Worm (Caenorhabditis elegans): ENCODE measurements around the gene szy-4.

Gene szy-4

ce11 chrII:6250782-6251461 is 52.4 kb downstream of the szy-4 start, which contains the start of gene phb-2 (continued):
- TF ChIP-seq ama-1 (optimal IDR thresholded peaks at IDR 0.05) (peak; percentile 23), unc-39 (tag; optimal IDR thresholded peaks at IDR 0.05) (no peak), sem-4 (tag; optimal IDR thresholded peaks at IDR 0.05) (no peak), fos-1 (tag; optimal IDR thresholded peaks at IDR 0.05) (peak; percentile 62), skn-1 (tag; optimal IDR thresholded peaks at IDR 0.05) (no peak), elt-1 (tag; optimal IDR thresholded peaks at IDR 0.05) (no peak), sma-3 (GFP tag; optimal IDR thresholded peaks at IDR 0.05) (peak; percentile 66), ztf-1 (GFP tag; conservative IDR thresholded peaks at IDR 0.05) (no peak), nhr-23 (tag; optimal IDR thresholded peaks at IDR 0.05) (no peak), nhr-129 (tag; optimal IDR thresholded peaks at IDR 0.05) (peak; percentile 92), dmd-4 (tag; optimal IDR thresholded peaks at IDR 0.05) (no peak), elt-3 (tag; optimal IDR thresholded peaks at IDR 0.05) (no peak)
